Fruit fly (Drosophila melanogaster) whole organism, embryonic: Measurements from ENCODE around the gene Cyp313a1.

Source experiments
- Antp ChIP-seq: fragments of 200-800 bp; sonication (Bioruptor generic); optimal IDR thresholded peaks from 3 replicates; lab custom pipeline; 2016; ENCODE audit warnings: missing biosample characterization, missing genetic modification characterization
- C15 ChIP-seq: fragments of 200-800 bp; sonication (Bioruptor generic); IDR thresholded peaks from 3 replicates; pipeline ENCODE4 v1.3.6; 2022; ENCODE audit warnings: missing biosample characterization, missing genetic modification characterization
- CG11093 ChIP-seq: fragments of 200-800 bp; sonication (Bioruptor generic); IDR thresholded peaks from 3 replicates; pipeline ENCODE4 v1.3.6; 2022; ENCODE audit warnings: missing biosample characterization, missing genetic modification characterization
- CG11560 ChIP-seq: fragments of 200-800 bp; sonication (Bioruptor generic); IDR thresholded peaks from 3 replicates; pipeline ENCODE4 v1.3.6; 2022; ENCODE audit warnings: missing biosample characterization, missing genetic modification characterization
- CG1233 ChIP-seq: fragments of 200-800 bp; sonication (Bioruptor generic); optimal IDR thresholded peaks from 4 replicates; lab custom pipeline; 2018; ENCODE audit warnings: missing biosample characterization, mild to moderate bottlenecking, missing genetic modification characterization
- CG13424 ChIP-seq: fragments of 200-800 bp; sonication (Bioruptor generic); optimal IDR thresholded peaks from 2 replicates; lab custom pipeline; 2019; ENCODE audit warnings: missing biosample characterization, mild to moderate bottlenecking, missing genetic modification characterization, moderate library complexity
- CG15073 ChIP-seq: fragments of 200-800 bp; sonication (Bioruptor generic); optimal IDR thresholded peaks from 2 replicates; lab custom pipeline; 2016; ENCODE audit warnings: missing biosample characterization, missing genetic modification characterization
- CG1602 ChIP-seq: fragments of 200-800 bp; sonication (Bioruptor generic); optimal IDR thresholded peaks from 3 replicates; lab custom pipeline; 2016; ENCODE audit warnings: missing biosample characterization, missing genetic modification characterization
- CG1603 ChIP-seq: fragments of 200-800 bp; sonication (Bioruptor generic); optimal IDR thresholded peaks from 2 replicates; lab custom pipeline; 2019; ENCODE audit warnings: missing biosample characterization, mild to moderate bottlenecking, missing genetic modification characterization, moderate library complexity
- CG17328 ChIP-seq: fragments of 200-800 bp; sonication (Bioruptor generic); IDR thresholded peaks from 2 replicates; pipeline ENCODE4 v1.3.6; 2022; ENCODE audit warnings: missing biosample characterization, missing genetic modification characterization
- CG17359 ChIP-seq: fragments of 200-800 bp; sonication (Bioruptor generic); optimal IDR thresholded peaks from 3 replicates; lab custom pipeline; 2018; ENCODE audit warnings: missing biosample characterization, mild to moderate bottlenecking, missing genetic modification characterization, moderate library complexity
- CG2116 ChIP-seq: fragments of 200-800 bp; sonication (Bioruptor generic); optimal IDR thresholded peaks from 3 replicates; lab custom pipeline; 2018; ENCODE audit warnings: missing biosample characterization, mild to moderate bottlenecking, missing genetic modification characterization
- CG2202 ChIP-seq: fragments of 200-800 bp; sonication (Bioruptor generic); optimal IDR thresholded peaks from 2 replicates; lab custom pipeline; 2018; ENCODE audit warnings: missing biosample characterization, mild to moderate bottlenecking, missing genetic modification characterization
- CG31441 ChIP-seq: fragments of 200-800 bp; sonication (Bioruptor generic); IDR thresholded peaks from 2 replicates; pipeline ENCODE4 v1.3.6; 2022; ENCODE audit warnings: missing biosample characterization, missing genetic modification characterization
- CG32767 ChIP-seq: fragments of 200-800 bp; sonication (Bioruptor generic); IDR thresholded peaks from 2 replicates; pipeline ENCODE4 v1.3.6; 2022; ENCODE audit warnings: missing biosample characterization, missing genetic modification characterization
- CG42726 ChIP-seq: fragments of 200-800 bp; sonication (Bioruptor generic); IDR thresholded peaks from 2 replicates; pipeline ENCODE4 v1.3.6; 2022; ENCODE audit warnings: missing biosample characterization, missing genetic modification characterization; ENCODE audit not compliant: partially characterized antibody
- CG4730 ChIP-seq: fragments of 200-800 bp; sonication (Bioruptor generic); IDR thresholded peaks from 2 replicates; pipeline ENCODE4 v1.3.6; 2022; ENCODE audit warnings: missing biosample characterization, missing genetic modification characterization
- CG5953 ChIP-seq: fragments of 200-800 bp; sonication (Bioruptor generic); IDR thresholded peaks from 2 replicates; pipeline ENCODE4 v1.3.6; 2022; ENCODE audit warnings: missing biosample characterization, missing genetic modification characterization
- CG7745 ChIP-seq: fragments of 200-800 bp; sonication (Bioruptor generic); optimal IDR thresholded peaks from 2 replicates; lab custom pipeline; 2018; ENCODE audit warnings: missing biosample characterization, mild to moderate bottlenecking, missing genetic modification characterization, moderate library complexity
- CG8359 ChIP-seq: fragments of 200-800 bp; sonication (Bioruptor generic); optimal IDR thresholded peaks from 2 replicates; lab custom pipeline; 2017; ENCODE audit warnings: missing biosample characterization, mild to moderate bottlenecking, missing genetic modification characterization, borderline replicate concordance
- CG8765 ChIP-seq: fragments of 200-800 bp; sonication (Bioruptor generic); IDR thresholded peaks from 2 replicates; pipeline ENCODE4 v1.3.6; 2022; ENCODE audit warnings: missing biosample characterization, missing genetic modification characterization
- CTCF ChIP-seq: fragments of 200-800 bp; sonication (Bioruptor generic); optimal IDR thresholded peaks from 2 replicates; lab custom pipeline; 2017; ENCODE audit warnings: missing biosample characterization, mild to moderate bottlenecking, missing genetic modification characterization, moderate library complexity
- D19B ChIP-seq: fragments of 200-800 bp; sonication (Bioruptor generic); optimal IDR thresholded peaks from 2 replicates; lab custom pipeline; 2017; ENCODE audit warnings: missing biosample characterization, mild to moderate bottlenecking, missing genetic modification characterization
- Dbx ChIP-seq: fragments of 200-800 bp; sonication (Bioruptor generic); IDR thresholded peaks from 3 replicates; pipeline ENCODE4 v1.3.6; 2022; ENCODE audit warnings: missing biosample characterization, missing genetic modification characterization
- Dek ChIP-seq: fragments of 200-800 bp; sonication (Bioruptor generic); optimal IDR thresholded peaks from 3 replicates; lab custom pipeline; 2019; ENCODE audit warnings: missing biosample characterization, mild to moderate bottlenecking, missing genetic modification characterization, moderate library complexity
- E2f1 ChIP-seq: fragments of 200-800 bp; sonication (Bioruptor generic); IDR thresholded peaks from 2 replicates; pipeline ENCODE4 v1.3.6; 2022; ENCODE audit warnings: missing biosample characterization, missing genetic modification characterization
- Eip74EF ChIP-seq, 2 experiments: fragments of 200-800 bp in 1 of 2; fragments of >200 bp in 1 of 2; sonication (Bioruptor generic) in 1 of 2; optimal IDR thresholded peaks; 2 replicates each; lab custom pipeline; 2017 to 2019; ENCODE audit warnings: missing biosample characterization in 2 of 2, missing genetic modification characterization in 2 of 2, mild to moderate bottlenecking in 1 of 2, moderate library complexity in 1 of 2
- HLHmδ ChIP-seq: fragments of 200-800 bp; sonication (Bioruptor generic); optimal IDR thresholded peaks from 2 replicates; lab custom pipeline; 2018; ENCODE audit warnings: missing biosample characterization, mild to moderate bottlenecking, missing genetic modification characterization, moderate library complexity
- Hand ChIP-seq: fragments of 200-800 bp; sonication (Bioruptor generic); optimal IDR thresholded peaks from 2 replicates; lab custom pipeline; 2017; ENCODE audit warnings: mild to moderate bottlenecking, missing biosample characterization, missing genetic modification reagents, missing genetic modification characterization
- Jarid2 ChIP-seq: fragments of 200-800 bp; sonication (Bioruptor generic); optimal IDR thresholded peaks from 3 replicates; lab custom pipeline; 2017; ENCODE audit warnings: mild to moderate bottlenecking, missing biosample characterization, missing genetic modification reagents, missing genetic modification characterization
- Max ChIP-seq: fragments of 200-800 bp; sonication (Bioruptor generic); optimal IDR thresholded peaks from 2 replicates; lab custom pipeline; 2016; ENCODE audit warnings: missing biosample characterization, mild to moderate bottlenecking, missing genetic modification characterization
- Mes4 ChIP-seq: fragments of 200-800 bp; sonication (Bioruptor generic); optimal IDR thresholded peaks from 2 replicates; lab custom pipeline; 2016; ENCODE audit warnings: missing biosample characterization, missing genetic modification characterization
- Poxn ChIP-seq: fragments of 200-800 bp; sonication (Bioruptor generic); IDR thresholded peaks from 2 replicates; pipeline ENCODE4 v1.3.6; 2022; ENCODE audit warnings: missing biosample characterization, missing genetic modification characterization
- Scr ChIP-seq: fragments of 200-800 bp; sonication (Bioruptor generic); IDR thresholded peaks from 2 replicates; pipeline ENCODE4 v1.3.6; 2022; ENCODE audit warnings: missing biosample characterization, missing genetic modification characterization; ENCODE audit not compliant: partially characterized antibody
- Sox102F ChIP-seq: fragments of 200-800 bp; sonication (Bioruptor generic); optimal IDR thresholded peaks from 2 replicates; lab custom pipeline; 2018; ENCODE audit warnings: missing biosample characterization, mild to moderate bottlenecking, missing genetic modification characterization, moderate library complexity
- Spps ChIP-seq: fragments of 200-800 bp; sonication (Bioruptor generic); optimal IDR thresholded peaks from 2 replicates; lab custom pipeline; 2018; ENCODE audit warnings: missing biosample characterization, mild to moderate bottlenecking, missing genetic modification characterization
- Vsx1 ChIP-seq: fragments of 200-800 bp; sonication (Bioruptor generic); optimal IDR thresholded peaks from 2 replicates; lab custom pipeline; 2017; ENCODE audit warnings: missing biosample characterization, mild to moderate bottlenecking, missing genetic modification characterization, missing genetic modification reagents
- br ChIP-seq: fragments of >200 bp; optimal IDR thresholded peaks from 2 replicates; lab custom pipeline; 2017
- crc ChIP-seq: fragments of 200-800 bp; sonication (Bioruptor generic); optimal IDR thresholded peaks from 2 replicates; lab custom pipeline; 2016; ENCODE audit warnings: missing biosample characterization, missing genetic modification characterization
- ham ChIP-seq: fragments of 200-800 bp; sonication (Bioruptor generic); IDR thresholded peaks from 2 replicates; pipeline ENCODE4 v1.3.6; 2022; ENCODE audit warnings: missing biosample characterization, missing genetic modification characterization
- jumu ChIP-seq: fragments of 200-800 bp; sonication (Bioruptor generic); optimal IDR thresholded peaks from 3 replicates; lab custom pipeline; 2016; ENCODE audit warnings: missing biosample characterization, missing genetic modification characterization
- knrl ChIP-seq: fragments of 200-800 bp; sonication (Bioruptor generic); IDR thresholded peaks from 3 replicates; pipeline ENCODE4 v1.3.6; 2022; ENCODE audit warnings: missing biosample characterization, missing genetic modification characterization; ENCODE audit not compliant: partially characterized antibody
- lov ChIP-seq, 2 experiments: fragments of 200-800 bp in 1 of 2; fragments of >200 bp in 1 of 2; sonication (Bioruptor generic) in 1 of 2; IDR thresholded peaks in 1 of 2; optimal IDR thresholded peaks in 1 of 2; 2 replicates in 1 of 2; 3 replicates in 1 of 2; pipeline versions ENCODE4 v1.3.6 to Lab custom; 2017 to 2022; ENCODE audit warnings: missing biosample characterization in 1 of 2, missing genetic modification characterization in 1 of 2
- luna ChIP-seq: fragments of 200-800 bp; sonication (Bioruptor generic); optimal IDR thresholded peaks from 2 replicates; lab custom pipeline; 2016; ENCODE audit warnings: missing biosample characterization, missing genetic modification characterization
- mam ChIP-seq: fragments of 200-800 bp; sonication (Bioruptor generic); optimal IDR thresholded peaks from 3 replicates; lab custom pipeline; 2016; ENCODE audit warnings: missing biosample characterization, missing genetic modification characterization
- seq ChIP-seq: fragments of 200-800 bp; sonication (Bioruptor generic); IDR thresholded peaks from 2 replicates; pipeline ENCODE4 v1.3.6; 2022; ENCODE audit warnings: missing biosample characterization, missing genetic modification characterization
- ssp ChIP-seq: fragments of 200-800 bp; sonication (Bioruptor generic); IDR thresholded peaks from 2 replicates; pipeline ENCODE4 v1.3.6; 2022; ENCODE audit warnings: missing biosample characterization, missing genetic modification characterization
- ttk ChIP-seq: fragments of 200-800 bp; sonication (Bioruptor generic); IDR thresholded peaks from 2 replicates; pipeline ENCODE4 v2.1.2; 2022; ENCODE audit warnings: missing biosample characterization, missing genetic modification characterization
- yki ChIP-seq: fragments of >200 bp; optimal IDR thresholded peaks from 3 replicates; lab custom pipeline; 2018
- z ChIP-seq: fragments of 200-800 bp; sonication (Bioruptor generic); IDR thresholded peaks from 3 replicates; pipeline ENCODE4 v1.3.6; 2022; ENCODE audit warnings: missing biosample characterization, missing genetic modification characterization

Cyp313a1 gene

dm6 chr3R:14511123-14511908, 9.5 kb upstream of the Cyp313a1 start, which contains the start of the genes HtrA2 and mRpL11 (continued):
- TF ChIP-seq HLHmδ (GFP tag; lab: Kevin White, UChicago) (no peak), CG4730 (GFP tag; lab: Robert Waterston, UW) (no peak), Poxn (GFP tag; lab: Robert Waterston, UW) (no peak), Spps (tag; lab: Kevin White, UChicago) (no peak), yki (no peak), Mes4 (GFP tag; lab: Kevin White, UChicago) (peak; percentile 62), CG31441 (no peak), CG1602 (peak; percentile 39), crc (GFP tag; lab: Kevin White, UChicago) (no peak), CG11093 (GFP tag; lab: Robert Waterston, UW) (0 out of 3 replicates have a peak, but pooled peaks have one; percentile 22), Hand (GFP tag; lab: Kevin White, UChicago) (no peak), C15 (no peak), ham (GFP tag; lab: Robert Waterston, UW) (no peak), CG2202 (tag; lab: Kevin White, UChicago) (peak; percentile 1), Eip74EF (GFP tag; optimal IDR thresholded peaks at IDR 0.05; lab: Kevin White, UChicago) (no peak), ttk (no peak), br (no peak), CG15073 (GFP tag; lab: Kevin White, UChicago) (no peak), CG1233 (GFP tag; lab: Kevin White, UChicago) (peak; percentile 50), CG7745 (tag; lab: Kevin White, UChicago) (no peak), CG32767 (no peak), CG5953 (GFP tag; lab: Robert Waterston, UW) (no peak), jumu (no peak), Vsx1 (GFP tag; lab: Kevin White, UChicago) (peak; percentile 34), CG1603 (tag; lab: Kevin White, UChicago) (peak; percentile 48), lov (optimal IDR thresholded peaks at IDR 0.05; lab: Kevin White, UChicago) (no peak), lov (GFP tag; IDR thresholded peaks at IDR 0.05; lab: Robert Waterston, UW) (no peak), Jarid2 (GFP tag; lab: Kevin White, UChicago) (no peak), CG17328 (GFP tag; lab: Robert Waterston, UW) (no peak), CG8765 (0 out of 2 replicates have a peak, but pooled peaks have one; percentile 17), Sox102F (no peak), Max (GFP tag; lab: Kevin White, UChicago) (peak; percentile 72), D19B (GFP tag; lab: Kevin White, UChicago) (no peak), z (GFP tag; lab: Robert Waterston, UW) (no peak), mam (GFP tag; lab: Kevin White, UChicago) (peak; percentile 83), CG2116 (GFP tag; lab: Kevin White, UChicago) (peak; percentile 57), Dbx (GFP tag; lab: Robert Waterston, UW) (no peak), CTCF (GFP tag; lab: Kevin White, UChicago) (no peak), CG42726 (GFP tag; lab: Robert Waterston, UW) (peak; percentile 72), Antp (GFP tag; lab: Kevin White, UChicago) (peak; percentile 61), Dek (tag; lab: Kevin White, UChicago) (peak; percentile 46), knrl (GFP tag; lab: Robert Waterston, UW) (peak; percentile 53), ssp (GFP tag; lab: Robert Waterston, UW) (peak; percentile 51; the same call in 1 of the 2 replicates), E2f1 (GFP tag; lab: Robert Waterston, UW) (peak; percentile 56; the same call in 1 of the 2 replicates), seq (GFP tag; lab: Robert Waterston, UW) (no peak), luna (peak; percentile 48), CG17359 (tag; lab: Kevin White, UChicago) (peak; percentile 42), Scr (GFP tag; lab: Robert Waterston, UW) (no peak; the same call in 1 of the 2 replicates), CG11560 (no peak), CG13424 (peak; percentile 76), CG8359 (GFP tag; lab: Kevin White, UChicago) (no peak)
